Fruit fly (Drosophila melanogaster): ENCODE measurements around the gene Top1.
A peak's percentile ranks its signal among the peaks of the same experiment; 100 is the strongest.

The Top1 gene

DNA sequence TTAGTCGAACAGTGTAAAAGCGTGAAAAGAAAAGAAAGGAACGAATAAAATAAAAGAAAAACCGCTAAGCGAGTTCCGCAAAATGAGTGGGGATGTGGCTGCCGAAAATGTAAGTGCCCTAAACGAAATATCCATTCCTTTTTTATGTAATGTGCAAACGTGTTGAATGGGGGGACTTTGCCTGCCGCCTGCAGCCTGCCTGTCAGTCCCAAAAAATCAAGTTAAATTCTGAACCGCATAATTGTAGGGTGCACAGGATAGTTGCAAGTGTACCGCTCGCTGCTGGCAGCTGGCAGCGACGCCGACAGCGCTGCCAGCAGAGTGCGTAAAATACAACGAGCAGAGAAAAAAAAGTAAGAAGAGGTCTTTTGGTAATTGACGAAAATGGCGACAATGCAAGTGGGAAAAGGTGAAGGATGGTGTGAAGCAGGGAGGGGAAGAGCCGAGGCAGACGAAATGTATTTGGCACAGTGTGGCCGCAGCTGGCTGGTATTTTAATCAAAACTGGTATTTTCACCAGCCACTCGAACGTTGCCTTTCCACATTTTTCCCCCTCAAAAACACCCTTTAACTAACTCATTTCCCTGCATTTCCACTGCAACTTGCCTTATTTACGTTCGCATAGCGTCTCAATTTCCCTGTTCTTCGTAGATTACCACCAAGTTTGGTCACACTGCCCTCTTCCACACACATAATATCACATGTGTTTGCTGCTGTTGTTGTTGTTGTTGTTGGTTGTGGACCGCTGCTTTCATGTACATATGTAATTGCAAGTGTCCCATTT lies 612 bp downstream of the Top1 start:
- TF ChIP-seq HLH106 (tag; optimal IDR thresholded peaks at IDR 0.05) (peak; percentile 2), woc (GFP tag; optimal IDR thresholded peaks at IDR 0.05) (no peak), psq (GFP tag; optimal IDR thresholded peaks at IDR 0.05) (peak; percentile 75), Dfd (GFP tag; optimal IDR thresholded peaks at IDR 0.05) (no peak), Rel (GFP tag; optimal IDR thresholded peaks at IDR 0.05) (no peak), Rel (tag; optimal IDR thresholded peaks at IDR 0.05) (peak; percentile 67)

- TF ChIP-seq GATAd (GFP tag; optimal IDR thresholded peaks at IDR 0.05) = no peak
- no peak for TF ChIP-seq Vsx2 (GFP tag; optimal IDR thresholded peaks at IDR 0.05; ENCODE audit: partially characterized antibody)
- no peak for TF ChIP-seq CG32264 (GFP tag; optimal IDR thresholded peaks at IDR 0.05)
- TF ChIP-seq foxo (GFP tag; optimal IDR thresholded peaks at IDR 0.05) = peak in 1 of 2 experiments; percentile 18
- no peak for TF ChIP-seq Myc (optimal IDR thresholded peaks at IDR 0.05)
- TF ChIP-seq h (GFP tag; optimal IDR thresholded peaks at IDR 0.05) = no peak
- no peak for TF ChIP-seq Mio (GFP tag; optimal IDR thresholded peaks at IDR 0.05)
- no peak for TF ChIP-seq jim (GFP tag; optimal IDR thresholded peaks at IDR 0.05)
- peak; percentile 2 for TF ChIP-seq Jra (GFP tag; optimal IDR thresholded peaks at IDR 0.05)
- TF ChIP-seq N (GFP tag; optimal IDR thresholded peaks at IDR 0.05) = no peak
- TF ChIP-seq sage (GFP tag; optimal IDR thresholded peaks at IDR 0.05) = peak; percentile 34
- no peak for TF ChIP-seq sv (GFP tag; optimal IDR thresholded peaks at IDR 0.05)
- TF ChIP-seq Hnf4 (GFP tag; optimal IDR thresholded peaks at IDR 0.05) = peak; percentile 37
- TF ChIP-seq Abd-B (GFP tag; optimal IDR thresholded peaks at IDR 0.05) = no peak
- peak; percentile 9 for TF ChIP-seq rgr (GFP tag; optimal IDR thresholded peaks at IDR 0.05)
- TF ChIP-seq Sp1 (GFP tag; optimal IDR thresholded peaks at IDR 0.05) = peak; percentile 54
- peak; percentile 29 for TF ChIP-seq Rel (GFP tag; optimal IDR thresholded peaks at IDR 0.05)
- TF ChIP-seq Rel (tag; optimal IDR thresholded peaks at IDR 0.05) = no peak
- TF ChIP-seq CrebA (GFP tag; optimal IDR thresholded peaks at IDR 0.05; ENCODE audit: borderline replicate concordance) = no peak
These were observed 1.2 kb downstream of the Top1 start for dm6 chrX:15320522-15320921.

- TF ChIP-seq jim (GFP tag; optimal IDR thresholded peaks at IDR 0.05) (no peak), usp (GFP tag; optimal IDR thresholded peaks at IDR 0.05) (no peak), rgr (GFP tag; optimal IDR thresholded peaks at IDR 0.05) (no peak), HLH106 (tag; optimal IDR thresholded peaks at IDR 0.05) (no peak), psq (GFP tag; optimal IDR thresholded peaks at IDR 0.05) (no peak), sv (GFP tag; optimal IDR thresholded peaks at IDR 0.05) (no peak), h (GFP tag; optimal IDR thresholded peaks at IDR 0.05) (no peak), br (GFP tag; optimal IDR thresholded peaks at IDR 0.05) (no peak), N (GFP tag; optimal IDR thresholded peaks at IDR 0.05) (no peak), tai (GFP tag; optimal IDR thresholded peaks at IDR 0.05) (no peak), lola (GFP tag; optimal IDR thresholded peaks at IDR 0.05) (no peak), fru (GFP tag; optimal IDR thresholded peaks at IDR 0.05) (no peak), dl (GFP tag; optimal IDR thresholded peaks at IDR 0.05; ENCODE audit: insufficient read depth in 1 of 2, partially characterized antibody in 2 of 2) (no peak), Myc (optimal IDR thresholded peaks at IDR 0.05) (no peak), foxo (GFP tag; optimal IDR thresholded peaks at IDR 0.05) (no peak), OdsH (GFP tag; optimal IDR thresholded peaks at IDR 0.05) (no peak), Rel (GFP tag; optimal IDR thresholded peaks at IDR 0.05) (no peak), Rel (tag; optimal IDR thresholded peaks at IDR 0.05) (no peak), sage (GFP tag; optimal IDR thresholded peaks at IDR 0.05) (no peak)
These were observed 1.7 kb downstream of the Top1 start for dm6 chrX:15320973-15321372.

DNA sequence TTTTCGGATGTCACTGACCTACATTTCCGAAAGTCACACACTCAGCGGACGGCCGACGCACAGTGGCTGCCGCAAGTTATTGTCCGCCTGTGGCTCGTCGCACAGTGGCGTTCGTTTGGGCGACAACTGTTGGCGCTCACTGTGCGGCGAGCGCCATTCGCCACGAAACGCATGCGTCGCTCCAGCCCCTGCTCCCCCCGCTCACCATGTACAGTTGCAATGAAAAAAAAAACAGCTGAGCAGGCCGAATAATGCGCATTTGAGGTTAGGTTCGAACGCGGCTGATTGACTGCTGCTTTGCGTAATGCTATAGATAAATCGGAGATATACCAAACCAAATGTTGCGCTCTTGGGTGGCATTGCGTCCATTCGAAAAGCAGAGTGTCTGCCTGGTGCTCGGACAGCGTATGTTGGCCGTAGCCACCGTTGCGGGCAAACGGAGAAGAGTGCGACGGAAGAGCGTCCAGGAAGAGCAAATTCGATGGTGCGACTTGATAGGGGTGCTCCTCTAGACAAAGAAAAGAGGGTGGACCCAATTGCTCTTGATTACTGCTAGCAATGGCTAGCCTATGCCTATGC lies 4.1 kb downstream of the Top1 start:
- peak; percentile 81 for TF ChIP-seq OdsH (GFP tag; optimal IDR thresholded peaks at IDR 0.05)
- no peak for TF ChIP-seq Hr78 (GFP tag; optimal IDR thresholded peaks at IDR 0.05)
- TF ChIP-seq Rel (GFP tag; optimal IDR thresholded peaks at IDR 0.05) = no peak
- peak; percentile 81 for TF ChIP-seq Rel (tag; optimal IDR thresholded peaks at IDR 0.05)
- peak; percentile 91 for TF ChIP-seq Hnf4 (GFP tag; optimal IDR thresholded peaks at IDR 0.05)
- TF ChIP-seq br (GFP tag; optimal IDR thresholded peaks at IDR 0.05) = peak; percentile 90
- peak; percentile 69 for TF ChIP-seq Sp1 (GFP tag; optimal IDR thresholded peaks at IDR 0.05)
- TF ChIP-seq brk (GFP tag; optimal IDR thresholded peaks at IDR 0.05) = no peak
- no peak for TF ChIP-seq tai (GFP tag; optimal IDR thresholded peaks at IDR 0.05)
- TF ChIP-seq sage (GFP tag; optimal IDR thresholded peaks at IDR 0.05) = no peak
- peak; percentile 43 to 95 for TF ChIP-seq foxo (GFP tag; optimal IDR thresholded peaks at IDR 0.05)
- TF ChIP-seq dl (GFP tag; optimal IDR thresholded peaks at IDR 0.05; ENCODE audit: insufficient read depth in 1 of 2, partially characterized antibody in 2 of 2) = no peak
- peak; percentile 96 for TF ChIP-seq woc (GFP tag; optimal IDR thresholded peaks at IDR 0.05)
- TF ChIP-seq Abd-B (GFP tag; optimal IDR thresholded peaks at IDR 0.05) = no peak
- TF ChIP-seq dmrt93B (GFP tag; optimal IDR thresholded peaks at IDR 0.05) = peak; percentile 66
- peak; percentile 85 for TF ChIP-seq fru (GFP tag; optimal IDR thresholded peaks at IDR 0.05)
- peak; percentile 92 for TF ChIP-seq Hr83 (GFP tag; optimal IDR thresholded peaks at IDR 0.05; ENCODE audit: poor library complexity, severe bottlenecking)
- TF ChIP-seq Dfd (GFP tag; optimal IDR thresholded peaks at IDR 0.05) = no peak
- peak; percentile 56 for TF ChIP-seq Dif (GFP tag; optimal IDR thresholded peaks at IDR 0.05; ENCODE audit: partially characterized antibody)
- TF ChIP-seq HLH106 (tag; optimal IDR thresholded peaks at IDR 0.05) = peak; percentile 79
- no peak for TF ChIP-seq usp (GFP tag; optimal IDR thresholded peaks at IDR 0.05)
- TF ChIP-seq Mio (GFP tag; optimal IDR thresholded peaks at IDR 0.05) = peak; percentile 65
- peak; percentile 80 for TF ChIP-seq CG9705 (GFP tag; optimal IDR thresholded peaks at IDR 0.05)
- TF ChIP-seq jim (GFP tag; optimal IDR thresholded peaks at IDR 0.05) = peak; percentile 99
- no peak for TF ChIP-seq Vsx2 (GFP tag; optimal IDR thresholded peaks at IDR 0.05; ENCODE audit: partially characterized antibody)
- TF ChIP-seq sv (GFP tag; optimal IDR thresholded peaks at IDR 0.05) = peak; percentile 71
- TF ChIP-seq psq (GFP tag; optimal IDR thresholded peaks at IDR 0.05) = peak; percentile 77
- TF ChIP-seq Jra (GFP tag; optimal IDR thresholded peaks at IDR 0.05) = peak; percentile 71
- TF ChIP-seq CG32264 (GFP tag; optimal IDR thresholded peaks at IDR 0.05) = peak; percentile 55
- peak; percentile 88 for TF ChIP-seq ey (GFP tag; optimal IDR thresholded peaks at IDR 0.05)
- TF ChIP-seq Myc (optimal IDR thresholded peaks at IDR 0.05) = peak; percentile 53

Measured in whole organism, wandering third instar larva.